Worm (Caenorhabditis elegans) whole organism, L4 larva: ENCODE data around the gene arrd-24.

Experiments
- D1046.2 ChIP-seq: fragments of 200-800 bp; sonication (Bioruptor generic); IDR thresholded peaks from 2 replicates; pipeline ENCODE4 v1.3.6; 2022; ENCODE audit warnings: missing genetic modification characterization, missing compliant biosample characterization
- F37D6.2 ChIP-seq: sonication (generic microtip); optimal IDR thresholded peaks from 2 replicates; lab custom pipeline; 2016; ENCODE audit warnings: mild to moderate bottlenecking, missing genetic modification characterization, missing compliant biosample characterization
- Y48G9A.11 ChIP-seq: fragments of 200-800 bp; sonication (Bioruptor generic); IDR thresholded peaks from 2 replicates; pipeline ENCODE4 v1.3.6; 2022; ENCODE audit warnings: missing genetic modification reagents, missing genetic modification characterization, missing compliant biosample characterization
- Y75B8A.6 ChIP-seq: fragments of 200-800 bp; sonication (Bioruptor generic); IDR thresholded peaks from 2 replicates; pipeline ENCODE4 v1.3.6; 2022; ENCODE audit warnings: missing genetic modification reagents, missing genetic modification characterization, missing compliant biosample characterization
- ZK337.2 ChIP-seq: fragments of 200-800 bp; sonication (Bioruptor generic); IDR thresholded peaks from 2 replicates; pipeline ENCODE4 v1.3.6; 2022; ENCODE audit warnings: missing genetic modification reagents, missing genetic modification characterization, missing compliant biosample characterization
- aha-1 ChIP-seq: fragments of 150-350 bp; peaks from one replicate; lab custom pipeline; 2014; ENCODE audit warnings: missing biosample characterization, missing genetic modification characterization
- arid-1 ChIP-seq: fragments of 200-800 bp; sonication (Bioruptor generic); conservative IDR thresholded peaks from 2 replicates; pipeline ENCODE4 v1.3.6; 2022; ENCODE audit warnings: missing genetic modification reagents, missing genetic modification characterization, missing compliant biosample characterization
- ceh-20 ChIP-seq: fragments of 200-800 bp; sonication (Bioruptor generic); IDR thresholded peaks from 2 replicates; pipeline ENCODE4 v1.3.6; 2022; ENCODE audit warnings: missing genetic modification reagents, missing genetic modification characterization, missing compliant biosample characterization
- ceh-32 ChIP-seq: sonication (generic microtip); optimal IDR thresholded peaks from 2 replicates; lab custom pipeline; 2016; ENCODE audit warnings: mild to moderate bottlenecking, missing genetic modification characterization, missing compliant biosample characterization; ENCODE audit not compliant: poor library complexity
- ceh-82 ChIP-seq: sonication (generic microtip); optimal IDR thresholded peaks from 2 replicates; lab custom pipeline; 2017; ENCODE audit warnings: missing biosample characterization, missing genetic modification characterization
- ces-1 ChIP-seq: fragments of 150-350 bp; sonication (generic microtip); optimal IDR thresholded peaks from 4 replicates; lab custom pipeline; 2014; ENCODE audit warnings: missing biosample characterization, missing genetic modification reagents, missing genetic modification characterization
- cey-2 ChIP-seq: sonication (generic microtip); optimal IDR thresholded peaks from 3 replicates; lab custom pipeline; 2017; ENCODE audit warnings: missing genetic modification characterization, mild to moderate bottlenecking, missing compliant biosample characterization, antibody characterized with exemption, borderline replicate concordance; ENCODE audit not compliant: insufficient read depth
- daf-12 ChIP-seq: fragments of 150-350 bp; optimal IDR thresholded peaks from 2 replicates; lab custom pipeline; 2014; ENCODE audit warnings: missing biosample characterization, missing genetic modification reagents, missing genetic modification characterization
- daf-16 ChIP-seq, 3 experiments: sonication (generic microtip); optimal IDR thresholded peaks; 2 replicates each; lab custom pipeline; 2016 to 2017; ENCODE audit warnings: missing genetic modification characterization in 3 of 3, missing genetic modification reagents in 3 of 3, mild to moderate bottlenecking in 2 of 3, missing compliant biosample characterization in 2 of 3, missing biosample characterization in 1 of 3, moderate library complexity in 1 of 3
- daf-19 ChIP-seq: fragments of 200-800 bp; sonication (Bioruptor generic); conservative IDR thresholded peaks from 2 replicates; pipeline ENCODE4 v1.3.6; 2022; ENCODE audit warnings: missing genetic modification characterization, missing compliant biosample characterization
- dmd-6 ChIP-seq: fragments of 200-800 bp; sonication (Bioruptor generic); IDR thresholded peaks from 2 replicates; pipeline ENCODE4 v1.3.6; 2022; ENCODE audit warnings: missing genetic modification reagents, missing genetic modification characterization, missing compliant biosample characterization
- dmd-8 ChIP-seq: fragments of 200-800 bp; sonication (Bioruptor generic); IDR thresholded peaks from 2 replicates; pipeline ENCODE4 v1.3.6; 2022; ENCODE audit warnings: missing genetic modification characterization, missing compliant biosample characterization
- duxl-1 ChIP-seq: sonication (generic microtip); optimal IDR thresholded peaks from 2 replicates; lab custom pipeline; 2016; ENCODE audit warnings: mild to moderate bottlenecking, missing genetic modification characterization, moderate library complexity, missing compliant biosample characterization; ENCODE audit not compliant: poor library complexity
- egl-43 ChIP-seq: fragments of 200-800 bp; sonication (Bioruptor generic); IDR thresholded peaks from 2 replicates; pipeline ENCODE4 v1.3.6; 2022; ENCODE audit warnings: missing genetic modification reagents, missing genetic modification characterization, missing compliant biosample characterization
- gei-8 ChIP-seq: fragments of 200-800 bp; sonication (Bioruptor generic); optimal IDR thresholded peaks from 2 replicates; lab custom pipeline; 2018; ENCODE audit warnings: mild to moderate bottlenecking, missing genetic modification characterization, missing compliant biosample characterization
- hif-1 ChIP-seq, 2 experiments: sonication (generic microtip); optimal IDR thresholded peaks; 2 replicates each; lab custom pipeline; 2016 to 2017; ENCODE audit warnings: missing compliant biosample characterization in 2 of 2, missing genetic modification characterization in 2 of 2, missing genetic modification reagents in 2 of 2, missing genotype in 2 of 2, mild to moderate bottlenecking in 1 of 2
- hlh-11 ChIP-seq: fragments of 200-800 bp; sonication (Bioruptor generic); optimal IDR thresholded peaks from 2 replicates; lab custom pipeline; 2018; ENCODE audit warnings: mild to moderate bottlenecking, missing genetic modification characterization, missing compliant biosample characterization
- hlh-30 ChIP-seq: sonication (generic microtip); optimal IDR thresholded peaks from 2 replicates; lab custom pipeline; 2017; ENCODE audit warnings: antibody characterized with exemption, mild to moderate bottlenecking, missing genetic modification characterization, missing compliant biosample characterization; ENCODE audit not compliant: insufficient read depth
- jun-1 ChIP-seq: fragments of 150-350 bp; optimal IDR thresholded peaks from 2 replicates; lab custom pipeline; 2014; ENCODE audit warnings: missing biosample characterization, missing genetic modification reagents, missing genetic modification characterization
- lin-29 ChIP-seq: fragments of 200-800 bp; sonication (Bioruptor generic); IDR thresholded peaks from 2 replicates; pipeline ENCODE4 v1.3.6; 2022; ENCODE audit warnings: missing genetic modification reagents, missing genetic modification characterization, missing compliant biosample characterization
- lsy-2 ChIP-seq, 2 experiments: fragments of 150-350 bp in 1 of 2; sonication (generic microtip) in 1 of 2; optimal IDR thresholded peaks; 2 replicates each; lab custom pipeline; 2014 to 2017; ENCODE audit warnings: missing biosample characterization in 2 of 2, missing genetic modification characterization in 2 of 2
- madf-9 ChIP-seq: fragments of 200-800 bp; sonication (Bioruptor generic); conservative IDR thresholded peaks from 2 replicates; pipeline ENCODE4 v1.3.6; 2022; ENCODE audit warnings: missing genetic modification reagents, missing genetic modification characterization, missing compliant biosample characterization
- mdl-1 ChIP-seq, 2 experiments: fragments of 150-350 bp in 1 of 2; sonication (generic microtip) in 1 of 2; optimal IDR thresholded peaks; 2 replicates each; lab custom pipeline; 2014 to 2017; ENCODE audit warnings: missing biosample characterization in 2 of 2, missing genetic modification characterization in 2 of 2
- mes-2 ChIP-seq: sonication (generic microtip); optimal IDR thresholded peaks from 2 replicates; lab custom pipeline; 2016; ENCODE audit warnings: missing genotype, mild to moderate bottlenecking, missing genetic modification characterization, missing compliant biosample characterization; ENCODE audit not compliant: poor library complexity, severe bottlenecking
- mxl-3 ChIP-seq: fragments of 200-800 bp; sonication (Bioruptor generic); optimal IDR thresholded peaks from 2 replicates; lab custom pipeline; 2018; ENCODE audit warnings: mild to moderate bottlenecking, missing genetic modification characterization, missing compliant biosample characterization
- nhr-11 ChIP-seq: fragments of 150-350 bp; optimal IDR thresholded peaks from 2 replicates; lab custom pipeline; 2014; ENCODE audit warnings: missing biosample characterization, missing genetic modification characterization
- nhr-28 ChIP-seq: fragments of 150-350 bp; optimal IDR thresholded peaks from 2 replicates; lab custom pipeline; 2014; ENCODE audit warnings: missing biosample characterization, missing genetic modification characterization
- nhr-48 ChIP-seq: sonication (generic microtip); optimal IDR thresholded peaks from 2 replicates; lab custom pipeline; 2016; ENCODE audit warnings: mild to moderate bottlenecking, missing genetic modification characterization, missing compliant biosample characterization
- php-3 ChIP-seq: fragments of 200-800 bp; sonication (Bioruptor generic); IDR thresholded peaks from 2 replicates; pipeline ENCODE4 v1.3.6; 2022; ENCODE audit warnings: missing genetic modification reagents, missing genetic modification characterization, missing compliant biosample characterization
- pqm-1 ChIP-seq: sonication (generic microtip); optimal IDR thresholded peaks from 2 replicates; lab custom pipeline; 2017; ENCODE audit warnings: missing biosample characterization, missing genetic modification characterization
- set-16 ChIP-seq: fragments of 200-800 bp; sonication (Bioruptor generic); IDR thresholded peaks from 2 replicates; pipeline ENCODE4 v1.3.6; 2022; ENCODE audit warnings: missing genetic modification reagents, missing genetic modification characterization, missing compliant biosample characterization
- snpc-1.2 ChIP-seq: fragments of 200-800 bp; sonication (Bioruptor generic); IDR thresholded peaks from 2 replicates; pipeline ENCODE4 v1.3.6; 2022; ENCODE audit warnings: missing genetic modification reagents, missing genetic modification characterization, missing compliant biosample characterization
- snpc-4 ChIP-seq: fragments of 150-350 bp; optimal IDR thresholded peaks from 2 replicates; lab custom pipeline; 2014; ENCODE audit warnings: missing biosample characterization, missing genetic modification characterization
- tra-1 ChIP-seq: fragments of 200-800 bp; sonication (Bioruptor generic); IDR thresholded peaks from 2 replicates; pipeline ENCODE4 v1.3.6; 2022; ENCODE audit warnings: missing genetic modification reagents, missing genetic modification characterization, missing compliant biosample characterization
- vab-7 ChIP-seq: fragments of 200-800 bp; sonication (Bioruptor generic); IDR thresholded peaks from 2 replicates; pipeline ENCODE4 v1.3.6; 2022; ENCODE audit warnings: missing genetic modification reagents, missing genetic modification characterization, missing compliant biosample characterization
- zfp-3 ChIP-seq: fragments of 200-800 bp; sonication (Bioruptor generic); conservative IDR thresholded peaks from 2 replicates; pipeline ENCODE4 v1.3.6; 2022; ENCODE audit warnings: missing genetic modification reagents, missing genetic modification characterization, missing compliant biosample characterization
- zip-2 ChIP-seq: fragments of 150-350 bp; optimal IDR thresholded peaks from 2 replicates; lab custom pipeline; 2014; ENCODE audit warnings: missing biosample characterization, missing genetic modification characterization
- ztf-11 ChIP-seq: fragments of 150-350 bp; optimal IDR thresholded peaks from 2 replicates; lab custom pipeline; 2014; ENCODE audit warnings: missing biosample characterization, missing genetic modification characterization
- ztf-7 ChIP-seq: fragments of 150-350 bp; optimal IDR thresholded peaks from 2 replicates; lab custom pipeline; 2014; ENCODE audit warnings: missing biosample characterization, missing genetic modification characterization

Gene arrd-24

DNA sequence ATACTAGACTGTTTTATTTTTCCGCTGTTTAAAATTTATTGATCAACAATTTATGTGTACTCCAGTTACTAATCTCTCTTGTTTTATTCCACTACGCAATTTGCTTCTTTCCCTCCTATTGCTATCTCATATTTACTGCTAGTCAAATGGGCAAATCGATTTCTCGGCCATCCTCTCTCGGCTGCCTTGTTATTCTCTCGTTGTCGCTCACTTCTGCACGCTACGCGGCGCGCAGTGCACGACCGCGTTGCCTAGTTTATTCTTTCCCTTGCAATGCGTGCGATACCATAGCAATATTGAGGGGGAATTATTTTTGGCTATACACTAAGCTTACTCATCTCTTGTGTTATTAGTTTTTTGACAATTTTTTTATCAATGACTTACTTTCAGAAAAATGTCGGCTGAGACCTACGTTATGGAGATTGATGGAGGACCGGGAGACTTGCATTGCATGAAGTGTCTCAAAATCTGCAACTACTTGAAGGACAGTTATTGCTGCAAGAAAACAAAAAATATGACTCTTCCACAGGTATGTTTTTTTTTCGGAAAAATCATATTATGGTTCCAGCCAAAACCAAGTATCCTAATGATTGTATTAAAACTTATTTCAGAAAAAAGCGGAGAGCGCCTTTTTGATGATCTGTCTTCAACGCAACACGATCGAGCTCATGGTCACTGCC, 2.7 kb downstream of the arrd-24 start, which contains the start of gene F48F7.6 (continued):
- no peak for TF ChIP-seq ceh-32
- TF ChIP-seq nhr-48 (tag; lab: Kevin White, UChicago) = no peak
- no peak for TF ChIP-seq cey-2 (tag; lab: Kevin White, UChicago)
- peak; percentile 48 for TF ChIP-seq hlh-30
- TF ChIP-seq Y75B8A.6 (GFP tag; lab: Robert Waterston, UW) = no peak
- TF ChIP-seq D1046.2 (GFP tag; lab: Robert Waterston, UW) = no peak

DNA sequence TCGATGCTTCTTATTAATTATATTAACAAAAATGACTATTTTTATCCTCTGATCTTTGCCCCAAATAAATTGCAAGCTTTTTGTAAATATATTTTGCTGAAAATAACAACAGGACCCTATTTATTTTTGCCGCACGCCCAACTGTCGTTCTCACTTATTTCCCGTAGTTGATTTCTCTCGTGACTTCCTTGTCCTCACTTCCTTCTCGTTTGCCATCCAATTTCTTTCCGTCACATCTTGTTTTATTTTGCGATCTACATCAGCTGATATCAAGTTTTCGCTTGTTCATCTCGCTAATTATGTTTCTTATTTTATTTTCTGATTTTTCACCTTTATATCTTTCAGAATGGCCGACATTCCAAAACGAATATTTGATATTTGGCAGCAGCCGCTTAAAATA, 5.0 kb downstream of the arrd-24 start, which contains the start of gene F48F7.5:
Gene F48F7.5 (plus strand): TSS at position 340 of the 400 bp plus-strand sequence.
- TF ChIP-seq daf-16 (GFP tag; optimal IDR thresholded peaks at IDR 0.05; lab: Kevin White, UChicago) = peak in 1 of 2 experiments; percentile 94
- no peak for TF ChIP-seq daf-16 (tag; optimal IDR thresholded peaks at IDR 0.05; lab: Kevin White, UChicago)
- peak in 1 of 2 experiments; percentile 79 for TF ChIP-seq mdl-1 (tag; optimal IDR thresholded peaks at IDR 0.05; lab: Kevin White, UChicago)
- TF ChIP-seq hlh-11 (tag; lab: Kevin White, UChicago) = peak; percentile 80
- peak in 1 of 2 experiments; percentile 48 for TF ChIP-seq lsy-2 (tag; optimal IDR thresholded peaks at IDR 0.05; lab: Kevin White, UChicago)
- no peak for TF ChIP-seq madf-9 (GFP tag; lab: Robert Waterston, UW)
- peak; percentile 83 for TF ChIP-seq hlh-30
- no peak for TF ChIP-seq jun-1 (tag; lab: Kevin White, UChicago)
- TF ChIP-seq ceh-20 (GFP tag; lab: Robert Waterston, UW) = no peak; the same call in 1 of the 2 replicates
- peak; percentile 41 for TF ChIP-seq dmd-6 (GFP tag; lab: Robert Waterston, UW)
- TF ChIP-seq nhr-28 = peak; percentile 79
- TF ChIP-seq dmd-8 (GFP tag; lab: Robert Waterston, UW) = no peak
- no peak for TF ChIP-seq snpc-1.2 (GFP tag; lab: Robert Waterston, UW)
- no peak for TF ChIP-seq daf-12 (tag; lab: Kevin White, UChicago)
- peak; percentile 58 for TF ChIP-seq mxl-3 (GFP tag; lab: Kevin White, UChicago)
- no peak for TF ChIP-seq set-16 (GFP tag; lab: Robert Waterston, UW)
- no peak for TF ChIP-seq ceh-82 (tag; lab: Kevin White, UChicago)
- no peak for TF ChIP-seq ceh-32
- TF ChIP-seq ZK337.2 = no peak
- peak; percentile 53 for TF ChIP-seq nhr-11
- no peak for TF ChIP-seq daf-19 (GFP tag; lab: Robert Waterston, UW)
- TF ChIP-seq lin-29 (GFP tag; lab: Robert Waterston, UW) = no peak
- TF ChIP-seq egl-43 = no peak
- no peak for TF ChIP-seq pqm-1 (tag; lab: Kevin White, UChicago)
- no peak for TF ChIP-seq ztf-11 (tag; lab: Kevin White, UChicago)
- peak; percentile 97 for TF ChIP-seq aha-1 (tag; lab: Kevin White, UChicago)
- TF ChIP-seq vab-7 (GFP tag; lab: Robert Waterston, UW) = no peak
- TF ChIP-seq ztf-7 = no peak
- no peak for TF ChIP-seq snpc-4 (tag; lab: Kevin White, UChicago)
- no peak for TF ChIP-seq duxl-1 (tag; lab: Kevin White, UChicago)
- TF ChIP-seq F37D6.2 = no peak
- TF ChIP-seq php-3 (GFP tag; lab: Robert Waterston, UW) = no peak
- TF ChIP-seq zfp-3 = no peak
- TF ChIP-seq zip-2 (tag; lab: Kevin White, UChicago) = no peak
- 0 out of 2 replicates have a peak, but pooled peaks have one; percentile 30 for TF ChIP-seq tra-1 (GFP tag; lab: Robert Waterston, UW)
- TF ChIP-seq arid-1 = no peak
- no peak for TF ChIP-seq ces-1 (GFP tag; lab: Kevin White, UChicago)
- peak in 1 of 2 experiments; percentile 15 for TF ChIP-seq hif-1 (tag; optimal IDR thresholded peaks at IDR 0.05; lab: Kevin White, UChicago)
- TF ChIP-seq gei-8 = no peak
- no peak for TF ChIP-seq Y48G9A.11 (GFP tag; lab: Robert Waterston, UW)
- TF ChIP-seq mes-2 = peak; percentile 27
